Fruit fly (Drosophila melanogaster): ENCODE data around the gene eIF2alpha.

eIF2alpha gene

dm6 chrX:16424296-16424695 is 22.5 kb downstream of the eIF2alpha start:
- no peak for TF ChIP-seq psq (optimal IDR thresholded peaks at IDR 0.05)
- TF ChIP-seq insv (optimal IDR thresholded peaks at IDR 0.05), result no peak
- no peak for TF ChIP-seq h (optimal IDR thresholded peaks at IDR 0.05)
- no peak for TF ChIP-seq Sin3A (optimal IDR thresholded peaks at IDR 0.05)
- TF ChIP-seq Myc (optimal IDR thresholded peaks at IDR 0.05), result no peak

DNA sequence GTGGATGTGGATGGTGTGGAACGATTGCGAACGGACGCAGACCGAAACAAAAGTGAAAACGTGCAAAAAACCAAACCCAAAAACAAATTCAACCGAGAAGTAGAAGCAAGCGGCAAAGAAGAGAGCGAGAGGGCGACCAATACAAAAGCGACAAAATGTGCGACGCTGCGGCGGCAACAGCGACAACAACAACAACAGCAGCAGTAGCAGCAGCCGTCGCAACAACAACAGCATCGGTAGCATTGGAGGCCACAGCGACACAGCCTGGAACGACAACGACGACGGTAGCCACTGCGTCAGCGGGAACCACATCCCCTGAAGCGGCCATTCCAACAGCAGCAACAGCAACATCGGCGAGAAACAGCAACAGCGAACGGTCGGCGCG is 23.7 kb downstream of the eIF2alpha start:
- TF ChIP-seq Myc (optimal IDR thresholded peaks at IDR 0.05) (no peak), ttk (optimal IDR thresholded peaks at IDR 0.05) (no peak), h (optimal IDR thresholded peaks at IDR 0.05) (no peak), Sin3A (optimal IDR thresholded peaks at IDR 0.05) (no peak), psq (optimal IDR thresholded peaks at IDR 0.05) (no peak), insv (optimal IDR thresholded peaks at IDR 0.05) (no peak)

dm6 chrX:16422466-16423124 is 24.2 kb downstream of the eIF2alpha start, which contains the start of gene hang:
TSS of gene hang (plus strand) at chrX:16422831.
- TF ChIP-seq psq (optimal IDR thresholded peaks at IDR 0.05) (no peak), h (optimal IDR thresholded peaks at IDR 0.05) (no peak), insv (optimal IDR thresholded peaks at IDR 0.05) (no peak), ttk (optimal IDR thresholded peaks at IDR 0.05) (no peak), Sin3A (optimal IDR thresholded peaks at IDR 0.05) (no peak), Myc (optimal IDR thresholded peaks at IDR 0.05) (no peak)

- TF ChIP-seq insv (optimal IDR thresholded peaks at IDR 0.05) (no peak), h (optimal IDR thresholded peaks at IDR 0.05) (no peak), Sin3A (optimal IDR thresholded peaks at IDR 0.05) (no peak), Myc (optimal IDR thresholded peaks at IDR 0.05) (no peak), ttk (optimal IDR thresholded peaks at IDR 0.05) (no peak), psq (optimal IDR thresholded peaks at IDR 0.05) (no peak)
Measured at dm6 chrX:16421899-16422412, 24.8 kb downstream of the eIF2alpha start, which contains the start of gene AnxB11. TSS of gene AnxB11 (minus strand) at chrX:16422265.

dm6 chrX:16420878-16421277 is 25.9 kb downstream of the eIF2alpha start:
- TF ChIP-seq insv (optimal IDR thresholded peaks at IDR 0.05), result no peak

DNA sequence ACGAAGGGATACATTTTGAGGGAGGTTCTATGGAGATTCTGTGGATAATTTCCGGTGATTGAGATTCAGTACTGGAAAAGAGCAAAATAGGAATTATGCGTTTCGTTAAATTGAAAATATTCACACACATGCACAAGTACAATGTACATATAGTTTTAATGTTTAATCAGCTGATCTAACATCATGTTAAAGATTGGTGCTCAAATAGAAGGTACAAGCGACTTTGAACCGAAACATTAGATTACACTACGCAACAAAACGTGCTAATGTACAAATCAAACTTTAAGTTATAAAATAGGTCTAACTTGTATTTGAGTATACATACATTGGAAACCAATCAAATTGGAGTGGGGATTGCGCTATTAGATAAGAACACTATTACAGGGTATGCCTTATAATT is 26.7 kb downstream of the eIF2alpha start:
- no peak for TF ChIP-seq ttk (optimal IDR thresholded peaks at IDR 0.05)
- TF ChIP-seq psq (optimal IDR thresholded peaks at IDR 0.05), result no peak
- TF ChIP-seq insv (optimal IDR thresholded peaks at IDR 0.05), result no peak
- TF ChIP-seq Sin3A (optimal IDR thresholded peaks at IDR 0.05), result no peak
- no peak for TF ChIP-seq h (optimal IDR thresholded peaks at IDR 0.05)
- no peak for TF ChIP-seq Myc (optimal IDR thresholded peaks at IDR 0.05)

dm6 chrX:16414451-16415368 is 32.1 kb downstream of the eIF2alpha start, which contains the start of gene Traf-like:
TSS of gene Traf-like (plus strand) at chrX:16415046.
- TF ChIP-seq Sin3A (optimal IDR thresholded peaks at IDR 0.05) (no peak), insv (optimal IDR thresholded peaks at IDR 0.05) (no peak), Myc (optimal IDR thresholded peaks at IDR 0.05) (no peak), ttk (optimal IDR thresholded peaks at IDR 0.05) (no peak), h (optimal IDR thresholded peaks at IDR 0.05) (no peak), psq (optimal IDR thresholded peaks at IDR 0.05) (no peak)

- TF ChIP-seq h (optimal IDR thresholded peaks at IDR 0.05) (no peak), Myc (optimal IDR thresholded peaks at IDR 0.05) (no peak), insv (optimal IDR thresholded peaks at IDR 0.05) (no peak), ttk (optimal IDR thresholded peaks at IDR 0.05) (no peak), psq (optimal IDR thresholded peaks at IDR 0.05) (no peak), Sin3A (optimal IDR thresholded peaks at IDR 0.05) (no peak)
Measured at dm6 chrX:16406083-16406482, 40.7 kb downstream of the eIF2alpha start.

dm6 chrX:16405209-16405608 is 41.6 kb downstream of the eIF2alpha start, which contains the start of gene CG4301:
TSS of gene CG4301 (plus strand) at chrX:16405509.
- no peak for TF ChIP-seq Myc (optimal IDR thresholded peaks at IDR 0.05)
- TF ChIP-seq h (optimal IDR thresholded peaks at IDR 0.05), result no peak
- no peak for TF ChIP-seq Sin3A (optimal IDR thresholded peaks at IDR 0.05)
- no peak for TF ChIP-seq insv (optimal IDR thresholded peaks at IDR 0.05)
- no peak for TF ChIP-seq ttk (optimal IDR thresholded peaks at IDR 0.05)
- no peak for TF ChIP-seq psq (optimal IDR thresholded peaks at IDR 0.05)

- TF ChIP-seq h (optimal IDR thresholded peaks at IDR 0.05) (no peak), ttk (optimal IDR thresholded peaks at IDR 0.05) (no peak), psq (optimal IDR thresholded peaks at IDR 0.05) (no peak), Myc (optimal IDR thresholded peaks at IDR 0.05) (no peak), insv (optimal IDR thresholded peaks at IDR 0.05) (no peak), Sin3A (optimal IDR thresholded peaks at IDR 0.05) (no peak)
Measured at dm6 chrX:16404803-16405202, 42.0 kb downstream of the eIF2alpha start, which contains the start of gene CG9981. TSS of gene CG9981 (minus strand) at chrX:16405122.

DNA sequence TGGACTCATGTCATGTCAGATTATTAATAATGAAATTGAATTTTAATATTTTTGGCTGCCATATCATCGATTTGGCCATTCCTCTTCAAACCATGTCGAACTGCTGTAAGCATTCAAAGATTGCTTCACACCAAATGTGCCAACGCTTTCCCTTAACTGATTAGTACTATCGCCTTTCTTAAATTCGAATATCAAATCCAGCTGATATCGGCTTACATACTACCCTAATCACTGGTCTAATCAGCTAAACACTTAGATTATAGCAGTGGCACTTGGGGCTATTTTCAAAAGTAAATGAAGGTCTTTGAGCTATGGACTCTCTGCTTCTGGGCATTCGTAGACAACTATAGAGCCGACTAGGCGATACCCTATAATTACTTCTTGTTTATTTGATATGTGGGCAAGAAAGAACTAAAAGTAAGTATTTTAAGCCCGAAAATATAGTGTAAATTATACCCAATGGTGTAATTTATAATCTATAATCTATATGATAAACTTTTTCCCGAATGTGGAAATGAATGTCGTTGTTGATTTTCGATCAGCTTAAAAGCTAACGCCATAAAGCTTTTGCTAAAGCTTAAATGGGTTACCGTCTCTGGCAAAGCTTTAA is 42.9 kb downstream of the eIF2alpha start:
- no peak for TF ChIP-seq Sin3A (optimal IDR thresholded peaks at IDR 0.05)
- no peak for TF ChIP-seq insv (optimal IDR thresholded peaks at IDR 0.05)
- no peak for TF ChIP-seq ttk (optimal IDR thresholded peaks at IDR 0.05)
- no peak for TF ChIP-seq psq (optimal IDR thresholded peaks at IDR 0.05)
- TF ChIP-seq h (optimal IDR thresholded peaks at IDR 0.05), result no peak
- no peak for TF ChIP-seq Myc (optimal IDR thresholded peaks at IDR 0.05)

Data from Kc167 (cell line).